Worm (Caenorhabditis elegans) whole organism, L3 larva: ENCODE results near the gene F38E1.3.
A peak's percentile ranks its signal among the peaks of the same experiment; 100 is the strongest.

Experiments used
- R02D3.7 ChIP-seq: fragments of 150-350 bp; optimal IDR thresholded peaks from 2 replicates; lab custom pipeline; 2014; ENCODE audit warnings: missing biosample characterization, missing genetic modification characterization
- ZK546.5 ChIP-seq: sonication (generic microtip); optimal IDR thresholded peaks from 2 replicates; lab custom pipeline; 2017; ENCODE audit warnings: missing biosample characterization, missing genetic modification characterization
- aly-2 ChIP-seq: fragments of 150-350 bp; optimal IDR thresholded peaks from 2 replicates; lab custom pipeline; 2014; ENCODE audit warnings: missing biosample characterization, missing genetic modification characterization
- ama-1 ChIP-seq: fragments of 150-350 bp; optimal IDR thresholded peaks from 2 replicates; lab custom pipeline; 2018
- ceh-16 ChIP-seq: sonication (generic microtip); optimal IDR thresholded peaks from 2 replicates; lab custom pipeline; 2017; ENCODE audit warnings: missing biosample characterization, missing genetic modification characterization
- ceh-28 ChIP-seq: fragments of 150-350 bp; optimal IDR thresholded peaks from 2 replicates; lab custom pipeline; 2014; ENCODE audit warnings: missing biosample characterization, missing genetic modification reagents, missing genetic modification characterization
- ceh-82 ChIP-seq: fragments of 150-350 bp; optimal IDR thresholded peaks from 2 replicates; lab custom pipeline; 2014; ENCODE audit warnings: missing biosample characterization, missing genetic modification characterization
- ceh-9 ChIP-seq: sonication (generic microtip); optimal IDR thresholded peaks from 2 replicates; lab custom pipeline; 2018; ENCODE audit warnings: missing biosample characterization, missing genetic modification characterization
- daf-12 ChIP-seq: fragments of 150-350 bp; optimal IDR thresholded peaks from 2 replicates; lab custom pipeline; 2014; ENCODE audit warnings: missing biosample characterization, missing genetic modification reagents, missing genetic modification characterization
- egl-27 ChIP-seq: sonication (generic microtip); optimal IDR thresholded peaks from 4 replicates; lab custom pipeline; 2017; ENCODE audit warnings: missing biosample characterization, missing genetic modification reagents, missing genetic modification characterization
- egl-5 ChIP-seq: fragments of 150-350 bp; optimal IDR thresholded peaks from 2 replicates; lab custom pipeline; 2017; ENCODE audit warnings: missing biosample characterization, missing genetic modification reagents, missing genetic modification characterization, inconsistent platforms
- elt-1 ChIP-seq: fragments of 150-350 bp; optimal IDR thresholded peaks from 2 replicates; lab custom pipeline; 2014; ENCODE audit warnings: missing biosample characterization, missing genetic modification characterization
- elt-2 ChIP-seq: sonication (generic microtip); optimal IDR thresholded peaks from 2 replicates; lab custom pipeline; 2016; ENCODE audit warnings: missing genetic modification reagents, mild to moderate bottlenecking, missing genetic modification characterization, missing compliant biosample characterization
- elt-3 ChIP-seq, 3 experiments: fragments of 150-350 bp in 1 of 3; sonication (generic microtip) in 2 of 3; optimal IDR thresholded peaks; 2 replicates in 2 of 3; 4 replicates in 1 of 3; lab custom pipeline; 2014 to 2017; ENCODE audit warnings: missing biosample characterization in 3 of 3, missing genetic modification characterization in 3 of 3
- eor-1 ChIP-seq, 2 experiments: fragments of 150-350 bp; optimal IDR thresholded peaks; 2 replicates each; lab custom pipeline; 2014 to 2018; ENCODE audit warnings: missing biosample characterization in 2 of 2, missing genetic modification characterization in 2 of 2
- fkh-10 ChIP-seq: sonication (generic microtip); optimal IDR thresholded peaks from 2 replicates; lab custom pipeline; 2017; ENCODE audit warnings: missing biosample characterization, missing genetic modification reagents, missing genetic modification characterization
- fkh-2 ChIP-seq: fragments of 150-350 bp; optimal IDR thresholded peaks from 2 replicates; lab custom pipeline; 2014; ENCODE audit warnings: missing biosample characterization, missing genetic modification reagents, missing genetic modification characterization
- fos-1 ChIP-seq: fragments of 150-350 bp; optimal IDR thresholded peaks from 2 replicates; lab custom pipeline; 2014; ENCODE audit warnings: missing biosample characterization, missing genetic modification characterization
- hmg-11 ChIP-seq: sonication (generic microtip); optimal IDR thresholded peaks from 2 replicates; lab custom pipeline; 2016; ENCODE audit warnings: missing genetic modification characterization, missing compliant biosample characterization
- jun-1 ChIP-seq: fragments of 150-350 bp; optimal IDR thresholded peaks from 2 replicates; lab custom pipeline; 2014; ENCODE audit warnings: missing biosample characterization, missing genetic modification reagents, missing genetic modification characterization
- lin-15B ChIP-seq: fragments of 150-350 bp; optimal IDR thresholded peaks from 2 replicates; lab custom pipeline; 2014; ENCODE audit warnings: missing biosample characterization, missing genetic modification characterization
- lin-39 ChIP-seq: fragments of 150-350 bp; optimal IDR thresholded peaks from 2 replicates; lab custom pipeline; 2018; ENCODE audit warnings: missing biosample characterization, missing genetic modification reagents, missing genetic modification characterization
- lsy-12 ChIP-seq: sonication (generic microtip); optimal IDR thresholded peaks from 2 replicates; lab custom pipeline; 2016; ENCODE audit warnings: mild to moderate bottlenecking, missing genetic modification characterization, missing compliant biosample characterization
- mdl-1 ChIP-seq: fragments of 150-350 bp; optimal IDR thresholded peaks from 2 replicates; lab custom pipeline; 2014; ENCODE audit warnings: missing biosample characterization, missing genetic modification characterization
- mml-1 ChIP-seq: fragments of 150-350 bp; sonication (generic microtip); optimal IDR thresholded peaks from 3 replicates; lab custom pipeline; 2014; ENCODE audit warnings: missing biosample characterization, missing genetic modification characterization
- nfya-1 ChIP-seq: sonication (generic microtip); optimal IDR thresholded peaks from 2 replicates; lab custom pipeline; 2017; ENCODE audit warnings: missing genetic modification characterization, mild to moderate bottlenecking, missing compliant biosample characterization, antibody characterized with exemption, moderate library complexity; ENCODE audit not compliant: insufficient read depth
- nhr-11 ChIP-seq: fragments of 150-350 bp; optimal IDR thresholded peaks from 2 replicates; lab custom pipeline; 2014; ENCODE audit warnings: missing biosample characterization, missing genetic modification characterization
- nhr-12 ChIP-seq: fragments of 150-350 bp; optimal IDR thresholded peaks from 2 replicates; lab custom pipeline; 2014; ENCODE audit warnings: missing biosample characterization, missing genetic modification characterization
- nhr-23 ChIP-seq: fragments of 150-350 bp; optimal IDR thresholded peaks from 2 replicates; lab custom pipeline; 2014; ENCODE audit warnings: missing biosample characterization, missing genetic modification reagents, missing genetic modification characterization
- nhr-237 ChIP-seq: fragments of 150-350 bp; optimal IDR thresholded peaks from 2 replicates; lab custom pipeline; 2014; ENCODE audit warnings: missing biosample characterization, missing genetic modification characterization
- nhr-25 ChIP-seq: sonication (generic microtip); optimal IDR thresholded peaks from 2 replicates; lab custom pipeline; 2017; ENCODE audit warnings: missing biosample characterization, missing genetic modification characterization
- nhr-28 ChIP-seq: fragments of 150-350 bp; optimal IDR thresholded peaks from 2 replicates; lab custom pipeline; 2014; ENCODE audit warnings: missing biosample characterization, missing genetic modification characterization
- nhr-43 ChIP-seq: sonication (generic microtip); optimal IDR thresholded peaks from 2 replicates; lab custom pipeline; 2016; ENCODE audit warnings: mild to moderate bottlenecking, missing genetic modification characterization, missing compliant biosample characterization; ENCODE audit not compliant: poor library complexity, severe bottlenecking
- nhr-67 ChIP-seq: fragments of 150-350 bp; optimal IDR thresholded peaks from 2 replicates; lab custom pipeline; 2014; ENCODE audit warnings: missing biosample characterization, missing genetic modification characterization
- nhr-76 ChIP-seq: fragments of 150-350 bp; sonication (generic microtip); optimal IDR thresholded peaks from 5 replicates; lab custom pipeline; 2014; ENCODE audit warnings: missing biosample characterization, missing genetic modification characterization
- nhr-77 ChIP-seq: fragments of 150-350 bp; optimal IDR thresholded peaks from 2 replicates; lab custom pipeline; 2014; ENCODE audit warnings: missing biosample characterization, missing genetic modification characterization
- pha-4 ChIP-seq: fragments of 150-350 bp; optimal IDR thresholded peaks from 2 replicates; lab custom pipeline; 2014; ENCODE audit warnings: missing biosample characterization, missing genetic modification reagents, missing genetic modification characterization
- pqm-1 ChIP-seq: fragments of 150-350 bp; optimal IDR thresholded peaks from 2 replicates; lab custom pipeline; 2017; ENCODE audit warnings: missing biosample characterization, missing genetic modification characterization, inconsistent platforms
- sea-2 ChIP-seq: fragments of 150-350 bp; sonication (generic microtip); optimal IDR thresholded peaks from 4 replicates; lab custom pipeline; 2014; ENCODE audit warnings: missing biosample characterization, missing genetic modification reagents, missing genetic modification characterization
- skn-1 ChIP-seq: fragments of 150-350 bp; optimal IDR thresholded peaks from 2 replicates; lab custom pipeline; 2014; ENCODE audit warnings: missing biosample characterization, missing genetic modification characterization
- snpc-4 ChIP-seq: fragments of 150-350 bp; optimal IDR thresholded peaks from 2 replicates; lab custom pipeline; 2014; ENCODE audit warnings: missing biosample characterization, missing genetic modification characterization
- tbx-2 ChIP-seq: sonication (generic microtip); optimal IDR thresholded peaks from 2 replicates; lab custom pipeline; 2016; ENCODE audit warnings: mild to moderate bottlenecking, missing genetic modification characterization, missing compliant biosample characterization
- unc-39 ChIP-seq: sonication (generic microtip); optimal IDR thresholded peaks from 4 replicates; lab custom pipeline; 2017; ENCODE audit warnings: missing biosample characterization, missing genetic modification characterization
- unc-62 ChIP-seq: fragments of 150-350 bp; sonication (generic microtip); optimal IDR thresholded peaks from 4 replicates; lab custom pipeline; 2014; ENCODE audit warnings: missing biosample characterization, missing genetic modification reagents, missing genetic modification characterization
- zag-1 ChIP-seq: fragments of 150-350 bp; optimal IDR thresholded peaks from 2 replicates; lab custom pipeline; 2014; ENCODE audit warnings: missing biosample characterization, missing genetic modification characterization
- ztf-11 ChIP-seq: fragments of 150-350 bp; optimal IDR thresholded peaks from 2 replicates; lab custom pipeline; 2014; ENCODE audit warnings: missing biosample characterization, missing genetic modification characterization
- ztf-4 ChIP-seq: fragments of 150-350 bp; optimal IDR thresholded peaks from 2 replicates; lab custom pipeline; 2014; ENCODE audit warnings: missing biosample characterization, missing genetic modification characterization

Gene F38E1.3

DNA sequence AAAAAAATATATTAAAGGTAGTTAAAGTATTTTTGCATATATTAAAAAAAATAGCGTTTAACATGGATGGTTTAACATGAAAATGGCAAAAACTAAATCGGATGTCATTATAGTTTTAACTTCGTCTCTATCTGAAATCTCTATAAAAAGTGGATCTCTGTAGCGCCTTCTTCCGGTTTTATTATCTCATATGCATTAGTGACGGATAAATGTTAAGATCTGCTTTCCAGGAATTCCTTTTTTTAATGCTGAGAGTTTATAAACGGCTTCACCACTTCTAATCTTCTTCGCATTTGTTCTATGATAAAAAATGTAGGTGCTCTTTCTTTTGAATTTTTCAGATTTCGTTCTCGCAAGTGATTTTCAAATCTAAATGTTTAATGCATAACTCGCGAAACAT, 33.5 kb upstream of the F38E1.3 start:
- TF ChIP-seq hmg-11 (no peak), mdl-1 (tag; lab: Kevin White, UChicago) (no peak), nhr-237 (no peak), elt-1 (no peak), pqm-1 (tag; lab: Kevin White, UChicago) (no peak), unc-62 (GFP tag; lab: Kevin White, UChicago) (no peak), nhr-76 (tag; lab: Kevin White, UChicago) (no peak), ceh-82 (no peak)

DNA sequence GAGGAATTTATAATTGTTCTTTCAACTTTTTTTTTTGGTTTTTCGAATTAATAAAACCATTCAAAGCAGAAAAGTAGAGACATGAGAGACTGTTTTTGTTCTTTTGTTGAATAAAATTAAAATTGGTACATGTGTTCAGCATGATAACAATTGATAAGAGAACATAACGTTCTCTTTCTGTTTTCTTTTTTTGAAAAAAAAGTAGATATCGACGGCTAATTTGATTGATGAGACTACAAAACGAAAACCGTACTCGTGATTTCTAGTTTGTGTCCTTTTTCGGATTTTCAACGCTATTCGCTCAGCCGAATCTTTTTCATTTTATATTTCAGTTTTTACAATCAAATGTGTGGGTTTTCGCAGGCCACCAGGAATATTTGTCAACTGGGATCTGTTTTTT, 30.5 kb upstream of the F38E1.3 start, which contains the start of gene C08D8.1:
Gene C08D8.1 (plus strand): TSS at position 324 of the 400 bp plus-strand sequence.
- TF ChIP-seq nhr-25 (no peak), skn-1 (tag; lab: Kevin White, UChicago) (no peak), nhr-76 (tag; lab: Kevin White, UChicago) (no peak), lin-15B (tag; lab: Kevin White, UChicago) (no peak), jun-1 (tag; lab: Kevin White, UChicago) (no peak), egl-5 (tag; lab: Kevin White, UChicago) (no peak), ceh-9 (no peak), lin-39 (tag; lab: Kevin White, UChicago) (no peak), nhr-43 (tag; lab: Kevin White, UChicago) (no peak), nhr-11 (no peak)

DNA sequence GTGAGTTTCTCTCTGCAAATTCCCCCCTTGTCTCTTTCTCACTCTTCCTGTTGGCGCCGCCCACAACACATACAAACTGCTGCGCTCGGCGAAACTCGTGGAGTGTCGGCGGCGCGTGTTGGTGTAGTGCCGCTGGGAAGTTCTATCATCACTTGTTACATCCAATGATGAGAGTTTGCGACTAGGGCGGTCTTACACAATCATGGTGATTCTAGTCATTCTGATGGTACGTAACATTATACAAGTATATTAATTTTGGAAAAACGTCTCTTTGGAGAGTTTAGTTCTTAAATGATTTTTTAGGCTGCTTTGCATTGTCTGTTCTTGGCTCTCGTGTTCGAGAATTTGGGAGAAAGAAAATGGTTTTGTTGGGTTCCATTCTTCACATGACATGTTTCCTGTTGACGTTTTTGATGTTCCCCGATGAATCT, 27.0 kb upstream of the F38E1.3 start:
- TF ChIP-seq ztf-4 (tag; lab: Kevin White, UChicago) (no peak), hmg-11 (peak; percentile 78), ama-1 (peak; percentile 98), pqm-1 (tag; lab: Kevin White, UChicago) (peak; percentile 84), sea-2 (no peak), fos-1 (tag; lab: Kevin White, UChicago) (peak; percentile 13), nhr-11 (no peak), unc-39 (tag; lab: Kevin White, UChicago) (no peak), nfya-1 (peak; percentile 94), elt-2 (peak; percentile 71), tbx-2 (tag; lab: Kevin White, UChicago) (peak; percentile 74), unc-62 (GFP tag; lab: Kevin White, UChicago) (peak; percentile 45), elt-1 (peak; percentile 19), fkh-2 (no peak), ZK546.5 (no peak), ztf-11 (tag; lab: Kevin White, UChicago) (no peak), zag-1 (peak; percentile 9), nhr-77 (peak; percentile 45), lin-15B (tag; lab: Kevin White, UChicago) (peak; percentile 70), R02D3.7 (tag; lab: Kevin White, UChicago) (peak; percentile 78), egl-5 (tag; lab: Kevin White, UChicago) (no peak), ceh-16 (tag; lab: Kevin White, UChicago) (peak; percentile 7), nhr-237 (no peak), mml-1 (no peak), daf-12 (no peak), fkh-10 (no peak), nhr-12 (no peak), nhr-25 (peak; percentile 84), egl-27 (tag; lab: Kevin White, UChicago) (peak; percentile 63), nhr-43 (tag; lab: Kevin White, UChicago) (peak; percentile 89), aly-2 (tag; lab: Kevin White, UChicago) (peak; percentile 29), ceh-9 (no peak), elt-3 (tag; optimal IDR thresholded peaks at IDR 0.05; lab: Kevin White, UChicago) (peak in 1 of 3 experiments; percentile 14), lin-39 (tag; lab: Kevin White, UChicago) (peak; percentile 74), pha-4 (tag; lab: Kevin White, UChicago) (peak; percentile 73), eor-1 (tag; optimal IDR thresholded peaks at IDR 0.05; lab: Kevin White, UChicago) (no peak), mdl-1 (tag; lab: Kevin White, UChicago) (no peak), nhr-28 (tag; lab: Kevin White, UChicago) (no peak), nhr-67 (no peak), jun-1 (tag; lab: Kevin White, UChicago) (peak; percentile 33), lsy-12 (tag; lab: Kevin White, UChicago) (peak; percentile 36), nhr-23 (tag; lab: Kevin White, UChicago) (peak; percentile 85), ceh-82 (peak; percentile 69), nhr-76 (tag; lab: Kevin White, UChicago) (no peak), snpc-4 (tag; lab: Kevin White, UChicago) (peak; percentile 99), skn-1 (tag; lab: Kevin White, UChicago) (peak; percentile 68), ceh-28 (tag; lab: Kevin White, UChicago) (peak; percentile 75)
